Worm (Caenorhabditis elegans): Measurements from ENCODE around the gene F33G12.6.

DNA sequence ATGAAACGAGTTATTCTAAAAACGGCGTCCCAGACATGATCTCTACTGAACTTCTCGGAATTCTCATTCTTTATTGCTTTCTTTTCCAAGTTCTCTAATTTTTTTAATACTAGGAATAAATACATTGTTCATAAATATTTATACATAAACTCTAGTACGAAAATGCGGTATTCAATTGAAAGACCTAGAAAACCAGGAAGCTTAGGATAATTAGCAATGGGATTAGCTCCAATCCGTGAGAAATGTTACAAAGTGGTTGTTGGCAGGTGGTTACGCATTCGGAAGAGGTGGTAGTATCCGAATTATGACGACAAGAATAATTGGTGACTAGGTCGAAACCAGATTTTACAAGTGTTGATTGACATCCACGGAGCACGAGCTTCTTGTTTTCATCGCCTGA is 17.3 kb downstream of the F33G12.6 start:
- no peak for TF ChIP-seq madf-10 (tag; optimal IDR thresholded peaks at IDR 0.05)
- no peak for TF ChIP-seq hmg-20 (GFP tag; IDR thresholded peaks at IDR 0.05)
- TF ChIP-seq unc-62 (GFP tag; optimal IDR thresholded peaks at IDR 0.05) = no peak
- no peak for TF ChIP-seq madf-8 (GFP tag; conservative IDR thresholded peaks at IDR 0.05)

All from whole organism, young adult.